Fruit fly (Drosophila melanogaster) S2 (cell line): ENCODE data around the gene inaE.

ENCODE experiments used
- CG8478 ChIP-seq: fragments of >200 bp; optimal IDR thresholded peaks from 2 replicates; lab custom pipeline; 2018
- CTCF ChIP-seq, 2 experiments: fragments of >200 bp; optimal IDR thresholded peaks; 2 replicates each; lab custom pipeline; 2018

Gene inaE

DNA sequence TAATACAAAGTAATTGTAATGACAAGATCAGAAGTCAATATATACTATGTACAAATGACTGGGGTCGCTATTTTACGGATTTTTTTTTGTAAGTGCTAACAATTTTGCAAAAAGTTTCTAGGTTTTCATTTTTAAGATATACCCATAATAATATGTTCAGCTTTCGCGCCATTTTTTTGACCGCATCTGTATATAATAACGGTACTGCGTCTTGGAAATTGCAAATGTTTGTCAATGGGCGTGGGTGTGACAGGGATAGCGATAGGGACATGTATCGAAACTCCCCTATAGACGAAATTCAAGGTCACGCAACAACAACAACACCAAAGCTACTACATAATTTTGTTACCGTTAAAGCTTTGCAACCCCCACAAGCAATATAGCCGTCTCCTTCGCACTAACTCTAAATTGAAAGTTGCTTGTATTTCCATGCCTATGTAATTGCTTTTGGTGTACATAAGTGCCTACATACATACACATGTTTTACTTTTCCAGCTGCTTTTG lies 30.9 kb upstream of the inaE start:
- TF ChIP-seq CTCF (optimal IDR thresholded peaks at IDR 0.05; lab: Kevin White, UChicago) (no peak), CG8478 (lab: Kevin White, UChicago) (no peak)

DNA sequence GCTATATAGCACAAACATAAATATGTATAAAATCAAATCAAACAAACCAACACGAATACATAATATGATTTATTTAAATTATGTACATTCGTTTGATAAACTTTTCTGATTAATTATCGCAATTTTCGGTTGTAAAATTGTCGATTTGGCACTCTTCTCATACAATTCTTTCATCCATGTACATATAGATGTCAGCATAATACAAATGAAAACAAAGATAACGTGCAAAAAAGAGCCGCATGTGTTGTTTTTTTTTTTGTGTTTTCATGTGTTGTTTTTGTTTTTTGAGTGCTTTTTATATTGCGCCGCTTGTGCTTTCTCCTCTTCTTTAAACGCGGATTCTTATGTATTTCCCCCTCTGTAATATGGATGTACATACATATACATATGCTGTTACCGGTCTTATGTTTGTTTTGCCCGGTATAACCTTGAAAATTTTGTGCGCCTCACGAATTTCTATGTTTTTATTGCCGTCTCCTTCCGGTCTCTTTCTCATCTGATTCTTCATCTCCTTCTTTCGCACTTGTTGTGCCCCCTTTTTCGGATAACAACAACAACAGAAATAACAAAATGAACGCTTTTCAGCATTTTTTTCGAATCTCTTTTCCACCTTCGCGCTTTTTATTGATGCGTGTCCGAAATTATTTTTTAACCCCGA lies 30.3 kb upstream of the inaE start:
- TF ChIP-seq CG8478 (lab: Kevin White, UChicago) = no peak

dm6 chrX:13753775-13754174 lies 29.7 kb upstream of the inaE start:
- TF ChIP-seq CG8478 (lab: Kevin White, UChicago) = no peak
- no peak for TF ChIP-seq CTCF (optimal IDR thresholded peaks at IDR 0.05; lab: Kevin White, UChicago)

DNA sequence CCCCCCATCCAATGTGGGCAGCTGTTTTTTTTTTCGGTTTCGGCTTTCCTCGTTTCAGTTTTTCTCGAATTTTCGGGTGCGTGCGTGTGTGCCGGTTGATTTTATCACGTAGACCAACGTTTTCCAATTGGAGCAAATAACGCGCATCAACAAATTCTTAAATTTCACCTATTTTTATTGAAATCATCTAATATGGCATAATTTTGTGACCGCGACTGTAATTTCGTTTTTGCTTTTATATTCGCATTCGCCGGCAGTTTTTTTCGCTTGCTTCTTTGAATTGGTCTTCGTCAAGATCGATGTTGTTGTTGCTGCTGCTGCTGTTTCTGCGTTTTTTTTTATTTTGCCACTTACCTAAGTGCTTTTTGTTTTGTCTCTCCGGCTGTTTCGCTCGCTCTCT lies 29.0 kb upstream of the inaE start:
- TF ChIP-seq CG8478 (lab: Kevin White, UChicago) (no peak), CTCF (optimal IDR thresholded peaks at IDR 0.05; lab: Kevin White, UChicago) (no peak)

- TF ChIP-seq CG8478 (lab: Kevin White, UChicago) = no peak
- no peak for TF ChIP-seq CTCF (optimal IDR thresholded peaks at IDR 0.05; lab: Kevin White, UChicago)
Observed at dm6 chrX:13755152-13755557, 28.4 kb upstream of the inaE start, which contains the start of gene Pdcd4. Pdcd4 (minus strand) TSS chrX:13755406.

DNA sequence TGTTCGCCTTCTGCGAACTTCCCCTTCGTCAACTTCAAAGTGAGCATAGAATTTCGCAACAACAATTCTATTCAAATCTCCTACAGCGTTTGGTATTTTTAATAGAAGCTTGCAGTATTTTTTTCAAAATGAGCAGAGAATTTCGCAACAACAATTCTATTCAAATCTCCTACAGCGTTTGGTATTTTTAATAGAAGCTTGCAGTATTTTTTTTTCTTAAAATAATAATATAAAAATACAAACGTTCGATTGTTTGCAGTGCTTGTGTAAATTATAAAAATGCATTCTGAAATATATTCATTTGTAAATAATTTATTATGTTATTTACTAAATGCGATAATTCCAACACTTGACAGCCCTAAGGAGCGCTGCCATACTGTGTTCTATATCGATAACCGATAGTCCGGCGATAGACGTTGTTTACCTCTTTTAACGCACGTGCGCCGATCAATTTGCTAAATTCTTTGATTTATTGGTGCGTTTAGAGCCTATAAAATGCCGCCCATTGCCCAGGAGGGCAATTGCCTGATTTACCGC lies 26.7 kb upstream of the inaE start, which contains the start of the genes CG32625 and Rtc1:
Gene CG32625, minus strand, starts transcription at position 51 of the 537 bp plus-strand sequence.
Gene Rtc1, plus strand, starts transcription at position 404 of the 537 bp plus-strand sequence.
- TF ChIP-seq CG8478 (lab: Kevin White, UChicago) = no peak
- TF ChIP-seq CTCF (optimal IDR thresholded peaks at IDR 0.05; lab: Kevin White, UChicago) = no peak

DNA sequence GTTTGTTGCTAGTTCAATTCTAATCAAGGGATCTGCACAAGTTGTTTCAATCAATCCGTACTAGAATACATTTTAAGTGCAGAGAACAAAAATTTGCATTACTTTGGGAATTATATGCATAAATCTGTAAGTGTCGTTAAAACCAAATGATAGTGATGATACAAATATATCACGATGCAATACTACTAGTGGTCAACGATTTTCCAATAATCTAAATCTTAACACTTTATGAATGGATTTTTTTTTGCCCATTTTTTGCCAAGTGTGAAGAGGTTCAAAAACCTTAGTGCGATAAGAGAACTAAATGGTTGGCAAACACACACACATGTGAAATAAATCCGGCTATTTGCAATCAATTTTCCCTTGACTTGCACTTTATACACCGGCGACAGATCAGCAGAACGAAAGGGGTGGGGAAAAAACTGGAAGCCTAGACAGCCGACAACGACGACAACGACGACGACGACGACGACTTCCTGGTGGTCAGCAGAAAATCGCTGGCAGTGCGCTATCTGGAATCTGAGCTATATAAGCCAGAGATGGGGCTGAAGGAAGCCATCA lies 24.4 kb upstream of the inaE start, which contains the start of gene Yp3:
Gene Yp3, plus strand, starts transcription at position 558 of the 561 bp plus-strand sequence.
- TF ChIP-seq CG8478 (lab: Kevin White, UChicago) (no peak), CTCF (optimal IDR thresholded peaks at IDR 0.05; lab: Kevin White, UChicago) (no peak)

DNA sequence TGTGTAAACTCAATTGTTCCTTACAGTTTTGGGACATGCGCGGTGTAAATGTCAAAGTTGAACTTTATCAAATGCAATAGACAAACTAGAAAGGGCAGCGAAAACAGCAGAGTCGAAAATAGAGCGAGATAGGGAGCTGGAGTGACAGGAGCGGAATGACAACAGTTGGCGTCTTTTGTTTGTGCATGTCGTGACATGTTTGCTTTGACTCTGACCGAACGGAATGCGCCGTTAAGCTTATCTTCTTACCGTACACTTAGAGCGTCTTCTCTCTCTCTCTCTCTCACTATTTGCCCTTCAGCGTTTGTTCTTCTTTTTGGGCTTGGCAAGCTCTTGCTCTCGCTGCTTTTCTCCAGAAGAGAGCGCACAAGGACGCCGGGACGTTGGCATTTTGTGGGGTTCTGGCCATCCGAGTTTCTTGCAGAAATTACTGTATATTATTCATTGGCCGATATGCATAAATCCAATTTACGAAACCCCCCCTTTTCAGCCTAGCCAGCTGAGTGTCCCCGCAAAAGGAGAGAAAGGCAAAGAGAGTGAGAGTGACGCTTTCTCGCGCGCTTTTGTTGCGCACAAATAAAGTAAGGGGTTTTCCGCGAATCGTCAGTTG lies 21.6 kb upstream of the inaE start:
- no peak for TF ChIP-seq CTCF (optimal IDR thresholded peaks at IDR 0.05; lab: Kevin White, UChicago)
- TF ChIP-seq CG8478 (lab: Kevin White, UChicago) = no peak

- TF ChIP-seq CTCF (optimal IDR thresholded peaks at IDR 0.05; lab: Kevin White, UChicago) = no peak
- no peak for TF ChIP-seq CG8478 (lab: Kevin White, UChicago)
Observed at dm6 chrX:13762372-13762883, 21.1 kb upstream of the inaE start, which contains the start of gene rdgB. rdgB (plus strand) TSS chrX:13762752.

DNA sequence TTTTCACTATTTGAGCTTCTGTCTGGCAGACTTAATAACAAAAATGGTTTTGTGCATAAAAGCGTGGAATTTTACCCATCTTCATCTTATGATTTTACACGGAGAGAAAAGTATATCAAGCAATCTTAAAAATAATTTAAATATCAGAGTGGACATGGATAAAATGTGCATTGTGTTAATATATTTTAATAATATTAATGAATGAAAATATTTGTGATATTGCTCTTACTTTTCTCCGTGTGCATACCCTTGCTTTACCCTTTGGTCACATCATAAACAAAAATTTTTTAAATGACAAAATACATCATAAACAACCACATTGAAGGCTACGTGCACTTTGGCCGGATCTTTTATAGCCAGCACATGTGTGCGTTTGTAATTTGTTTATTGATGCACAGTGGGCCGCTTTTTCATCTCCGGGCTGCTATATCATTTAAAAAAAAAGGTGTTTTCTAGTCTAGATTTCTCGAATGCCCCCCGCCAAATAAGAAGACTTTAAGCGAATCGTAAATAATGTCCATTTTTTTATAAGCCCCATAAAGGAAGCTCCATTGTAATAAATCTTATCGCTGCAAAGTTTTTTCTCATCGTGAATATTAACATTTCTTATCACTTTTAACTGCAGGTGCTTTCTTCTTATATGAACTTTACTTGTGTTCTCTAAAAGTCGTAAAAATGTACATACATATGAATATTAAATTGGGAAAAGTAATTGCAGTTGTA lies 19.0 kb upstream of the inaE start:
- TF ChIP-seq CG8478 (lab: Kevin White, UChicago) (no peak), CTCF (optimal IDR thresholded peaks at IDR 0.05; lab: Kevin White, UChicago) (no peak)

dm6 chrX:13765217-13765616 lies 18.3 kb upstream of the inaE start:
- TF ChIP-seq CTCF (optimal IDR thresholded peaks at IDR 0.05; lab: Kevin White, UChicago) (no peak), CG8478 (lab: Kevin White, UChicago) (no peak)

DNA sequence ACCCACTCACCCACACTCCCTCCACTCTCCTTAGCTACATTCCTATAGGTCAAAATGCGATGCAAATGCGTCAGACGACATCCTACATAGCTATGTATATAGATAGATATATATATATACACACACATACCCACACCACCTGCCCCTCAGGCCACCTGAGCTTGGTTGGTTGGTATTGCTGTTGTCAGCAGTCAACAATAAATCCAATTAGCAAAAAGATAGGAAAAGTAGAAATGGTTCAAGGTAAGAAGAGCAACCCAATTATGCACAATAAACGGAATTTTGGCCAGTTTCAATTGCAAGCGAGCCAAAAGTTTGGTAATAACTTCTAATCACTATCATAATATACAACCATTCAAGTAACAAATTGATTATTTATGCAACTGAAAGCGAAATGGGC lies 17.0 kb upstream of the inaE start:
- TF ChIP-seq CTCF (optimal IDR thresholded peaks at IDR 0.05; lab: Kevin White, UChicago) = no peak
- TF ChIP-seq CG8478 (lab: Kevin White, UChicago) = no peak

DNA sequence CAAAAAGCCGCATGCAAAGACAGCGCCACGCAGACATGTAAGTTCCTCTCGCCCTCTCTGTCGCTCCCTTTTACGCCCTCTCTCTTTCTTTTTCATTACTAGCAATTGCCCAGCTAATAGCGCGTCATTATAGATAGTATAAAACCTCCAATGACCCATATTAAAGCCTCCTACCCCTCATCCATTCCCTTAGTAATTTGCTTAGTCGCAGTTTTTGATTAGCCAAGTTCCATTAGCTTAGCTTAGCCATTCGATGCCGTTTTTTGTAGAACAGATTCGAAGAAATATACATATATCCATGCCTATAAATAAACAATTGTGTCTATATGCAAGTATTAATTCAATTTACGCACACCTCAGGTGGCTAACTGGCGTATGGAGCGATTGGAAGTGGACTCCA lies 12.7 kb upstream of the inaE start:
- TF ChIP-seq CG8478 (lab: Kevin White, UChicago) = no peak
- TF ChIP-seq CTCF (optimal IDR thresholded peaks at IDR 0.05; lab: Kevin White, UChicago) = no peak

DNA sequence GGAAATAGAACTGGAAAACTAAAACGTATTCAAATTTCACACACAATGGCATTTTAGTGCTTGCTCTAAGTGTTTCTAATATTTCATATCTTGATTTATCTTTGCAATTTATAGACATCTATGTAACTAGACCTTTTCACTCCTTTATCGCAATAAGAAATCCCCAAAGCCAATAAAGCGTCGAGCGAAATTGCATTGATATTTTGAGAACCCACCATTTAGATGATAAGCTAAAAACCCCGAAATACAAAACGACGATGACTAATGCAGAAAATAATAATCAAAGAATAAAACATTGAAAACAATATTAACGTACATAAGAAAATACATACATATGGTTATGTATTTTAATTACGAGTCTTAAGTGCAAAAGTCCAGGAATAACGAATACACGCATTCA lies 4.9 kb upstream of the inaE start:
- TF ChIP-seq CG8478 (lab: Kevin White, UChicago) = no peak
- TF ChIP-seq CTCF (optimal IDR thresholded peaks at IDR 0.05; lab: Kevin White, UChicago) = no peak
